Worm (Caenorhabditis elegans) whole organism, mixed stage, embryonic: Measurements from ENCODE around the gene fbxa-151.

Experiments used
- blmp-1 ChIP-seq: fragments of 150-350 bp; optimal IDR thresholded peaks from 2 replicates; lab custom pipeline; 2014; ENCODE audit warnings: missing biosample characterization, missing genetic modification characterization
- ceh-39 ChIP-seq: fragments of 150-350 bp; optimal IDR thresholded peaks from 2 replicates; lab custom pipeline; 2014; ENCODE audit warnings: missing biosample characterization, missing genetic modification characterization
- lsy-2 ChIP-seq: fragments of 150-350 bp; optimal IDR thresholded peaks from 2 replicates; lab custom pipeline; 2014; ENCODE audit warnings: missing biosample characterization, missing genetic modification characterization
- nhr-12 ChIP-seq: fragments of 150-350 bp; optimal IDR thresholded peaks from 2 replicates; lab custom pipeline; 2014; ENCODE audit warnings: missing biosample characterization, missing genetic modification characterization
- nhr-76 ChIP-seq: sonication (generic microtip); optimal IDR thresholded peaks from 2 replicates; lab custom pipeline; 2017; ENCODE audit warnings: missing biosample characterization, missing genetic modification characterization
- pha-4 ChIP-seq: fragments of 150-350 bp; optimal IDR thresholded peaks from 2 replicates; lab custom pipeline; 2018; ENCODE audit warnings: missing biosample characterization, missing genetic modification reagents, missing genetic modification characterization
- unc-39 ChIP-seq: fragments of 150-350 bp; optimal IDR thresholded peaks from 2 replicates; lab custom pipeline; 2014; ENCODE audit warnings: missing biosample characterization, missing genetic modification characterization
- unc-62 ChIP-seq: fragments of 150-350 bp; optimal IDR thresholded peaks from 2 replicates; lab custom pipeline; 2014; ENCODE audit warnings: missing biosample characterization, missing genetic modification reagents, missing genetic modification characterization
- zip-8 ChIP-seq: fragments of 150-350 bp; optimal IDR thresholded peaks from 2 replicates; lab custom pipeline; 2014; ENCODE audit warnings: missing biosample characterization, missing genetic modification characterization
- ztf-11 ChIP-seq: fragments of 150-350 bp; optimal IDR thresholded peaks from 2 replicates; lab custom pipeline; 2014; ENCODE audit warnings: missing biosample characterization, missing genetic modification characterization

DNA sequence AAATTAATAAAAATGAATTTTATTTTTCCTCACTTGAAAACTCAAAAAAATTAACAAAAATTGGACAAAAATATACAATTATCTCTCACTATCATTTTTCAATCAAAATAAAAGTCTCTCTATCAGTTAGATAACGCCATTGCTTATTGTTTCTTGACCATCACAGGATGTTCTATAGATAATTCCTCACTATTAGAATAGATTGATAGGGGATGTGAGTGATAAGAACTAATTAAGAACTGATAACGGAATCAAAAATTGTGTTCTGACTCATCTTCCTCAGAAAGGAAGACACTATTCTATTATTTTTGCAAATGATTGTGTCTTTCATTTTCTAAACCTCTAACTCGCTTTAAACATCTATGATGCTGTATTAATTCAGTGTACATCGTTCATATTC is 22.4 kb upstream of the fbxa-151 start:
- TF ChIP-seq pha-4 (tag; lab: Kevin White, UChicago) (no peak), lsy-2 (tag; lab: Kevin White, UChicago) (no peak), unc-39 (tag; lab: Kevin White, UChicago) (no peak), nhr-76 (tag; lab: Kevin White, UChicago) (no peak), unc-62 (GFP tag; lab: Kevin White, UChicago) (no peak), blmp-1 (no peak), zip-8 (tag; lab: Kevin White, UChicago) (no peak), nhr-12 (no peak), ceh-39 (no peak), ztf-11 (tag; lab: Kevin White, UChicago) (no peak)
